Worm (Caenorhabditis elegans) whole organism, L3 larva: ENCODE results near the gene col-91.

Source experiments
- ZK546.5 ChIP-seq: sonication (generic microtip); optimal IDR thresholded peaks from 2 replicates; lab custom pipeline; 2017; ENCODE audit warnings: missing biosample characterization, missing genetic modification characterization
- aly-2 ChIP-seq: fragments of 150-350 bp; optimal IDR thresholded peaks from 2 replicates; lab custom pipeline; 2014; ENCODE audit warnings: missing biosample characterization, missing genetic modification characterization
- ama-1 ChIP-seq: fragments of 150-350 bp; optimal IDR thresholded peaks from 2 replicates; lab custom pipeline; 2018
- ceh-16 ChIP-seq: sonication (generic microtip); optimal IDR thresholded peaks from 2 replicates; lab custom pipeline; 2017; ENCODE audit warnings: missing biosample characterization, missing genetic modification characterization
- ceh-28 ChIP-seq: fragments of 150-350 bp; optimal IDR thresholded peaks from 2 replicates; lab custom pipeline; 2014; ENCODE audit warnings: missing biosample characterization, missing genetic modification reagents, missing genetic modification characterization
- ceh-9 ChIP-seq: sonication (generic microtip); optimal IDR thresholded peaks from 2 replicates; lab custom pipeline; 2018; ENCODE audit warnings: missing biosample characterization, missing genetic modification characterization
- daf-12 ChIP-seq: fragments of 150-350 bp; optimal IDR thresholded peaks from 2 replicates; lab custom pipeline; 2014; ENCODE audit warnings: missing biosample characterization, missing genetic modification reagents, missing genetic modification characterization
- egl-27 ChIP-seq: sonication (generic microtip); optimal IDR thresholded peaks from 4 replicates; lab custom pipeline; 2017; ENCODE audit warnings: missing biosample characterization, missing genetic modification reagents, missing genetic modification characterization
- egl-5 ChIP-seq: fragments of 150-350 bp; optimal IDR thresholded peaks from 2 replicates; lab custom pipeline; 2017; ENCODE audit warnings: missing biosample characterization, missing genetic modification reagents, missing genetic modification characterization, inconsistent platforms
- elt-1 ChIP-seq: fragments of 150-350 bp; optimal IDR thresholded peaks from 2 replicates; lab custom pipeline; 2014; ENCODE audit warnings: missing biosample characterization, missing genetic modification characterization
- elt-2 ChIP-seq: sonication (generic microtip); optimal IDR thresholded peaks from 2 replicates; lab custom pipeline; 2016; ENCODE audit warnings: missing genetic modification reagents, mild to moderate bottlenecking, missing genetic modification characterization, missing compliant biosample characterization
- elt-3 ChIP-seq, 3 experiments: fragments of 150-350 bp in 1 of 3; sonication (generic microtip) in 2 of 3; optimal IDR thresholded peaks; 2 replicates in 2 of 3; 4 replicates in 1 of 3; lab custom pipeline; 2014 to 2017; ENCODE audit warnings: missing biosample characterization in 3 of 3, missing genetic modification characterization in 3 of 3
- fkh-10 ChIP-seq: sonication (generic microtip); optimal IDR thresholded peaks from 2 replicates; lab custom pipeline; 2017; ENCODE audit warnings: missing biosample characterization, missing genetic modification reagents, missing genetic modification characterization
- fkh-2 ChIP-seq: fragments of 150-350 bp; optimal IDR thresholded peaks from 2 replicates; lab custom pipeline; 2014; ENCODE audit warnings: missing biosample characterization, missing genetic modification reagents, missing genetic modification characterization
- fos-1 ChIP-seq: fragments of 150-350 bp; optimal IDR thresholded peaks from 2 replicates; lab custom pipeline; 2014; ENCODE audit warnings: missing biosample characterization, missing genetic modification characterization
- hmg-11 ChIP-seq: sonication (generic microtip); optimal IDR thresholded peaks from 2 replicates; lab custom pipeline; 2016; ENCODE audit warnings: missing genetic modification characterization, missing compliant biosample characterization
- jun-1 ChIP-seq: fragments of 150-350 bp; optimal IDR thresholded peaks from 2 replicates; lab custom pipeline; 2014; ENCODE audit warnings: missing biosample characterization, missing genetic modification reagents, missing genetic modification characterization
- lin-15B ChIP-seq: fragments of 150-350 bp; optimal IDR thresholded peaks from 2 replicates; lab custom pipeline; 2014; ENCODE audit warnings: missing biosample characterization, missing genetic modification characterization
- lin-39 ChIP-seq: fragments of 150-350 bp; optimal IDR thresholded peaks from 2 replicates; lab custom pipeline; 2018; ENCODE audit warnings: missing biosample characterization, missing genetic modification reagents, missing genetic modification characterization
- lsy-12 ChIP-seq: sonication (generic microtip); optimal IDR thresholded peaks from 2 replicates; lab custom pipeline; 2016; ENCODE audit warnings: mild to moderate bottlenecking, missing genetic modification characterization, missing compliant biosample characterization
- mdl-1 ChIP-seq: fragments of 150-350 bp; optimal IDR thresholded peaks from 2 replicates; lab custom pipeline; 2014; ENCODE audit warnings: missing biosample characterization, missing genetic modification characterization
- mml-1 ChIP-seq: fragments of 150-350 bp; sonication (generic microtip); optimal IDR thresholded peaks from 3 replicates; lab custom pipeline; 2014; ENCODE audit warnings: missing biosample characterization, missing genetic modification characterization
- nfya-1 ChIP-seq: sonication (generic microtip); optimal IDR thresholded peaks from 2 replicates; lab custom pipeline; 2017; ENCODE audit warnings: missing genetic modification characterization, mild to moderate bottlenecking, missing compliant biosample characterization, antibody characterized with exemption, moderate library complexity; ENCODE audit not compliant: insufficient read depth
- nhr-12 ChIP-seq: fragments of 150-350 bp; optimal IDR thresholded peaks from 2 replicates; lab custom pipeline; 2014; ENCODE audit warnings: missing biosample characterization, missing genetic modification characterization
- nhr-23 ChIP-seq: fragments of 150-350 bp; optimal IDR thresholded peaks from 2 replicates; lab custom pipeline; 2014; ENCODE audit warnings: missing biosample characterization, missing genetic modification reagents, missing genetic modification characterization
- nhr-237 ChIP-seq: fragments of 150-350 bp; optimal IDR thresholded peaks from 2 replicates; lab custom pipeline; 2014; ENCODE audit warnings: missing biosample characterization, missing genetic modification characterization
- nhr-25 ChIP-seq: sonication (generic microtip); optimal IDR thresholded peaks from 2 replicates; lab custom pipeline; 2017; ENCODE audit warnings: missing biosample characterization, missing genetic modification characterization
- nhr-28 ChIP-seq: fragments of 150-350 bp; optimal IDR thresholded peaks from 2 replicates; lab custom pipeline; 2014; ENCODE audit warnings: missing biosample characterization, missing genetic modification characterization
- nhr-43 ChIP-seq: sonication (generic microtip); optimal IDR thresholded peaks from 2 replicates; lab custom pipeline; 2016; ENCODE audit warnings: mild to moderate bottlenecking, missing genetic modification characterization, missing compliant biosample characterization; ENCODE audit not compliant: poor library complexity, severe bottlenecking
- nhr-67 ChIP-seq: fragments of 150-350 bp; optimal IDR thresholded peaks from 2 replicates; lab custom pipeline; 2014; ENCODE audit warnings: missing biosample characterization, missing genetic modification characterization
- nhr-76 ChIP-seq: fragments of 150-350 bp; sonication (generic microtip); optimal IDR thresholded peaks from 5 replicates; lab custom pipeline; 2014; ENCODE audit warnings: missing biosample characterization, missing genetic modification characterization
- nhr-77 ChIP-seq: fragments of 150-350 bp; optimal IDR thresholded peaks from 2 replicates; lab custom pipeline; 2014; ENCODE audit warnings: missing biosample characterization, missing genetic modification characterization
- pha-4 ChIP-seq: fragments of 150-350 bp; optimal IDR thresholded peaks from 2 replicates; lab custom pipeline; 2014; ENCODE audit warnings: missing biosample characterization, missing genetic modification reagents, missing genetic modification characterization
- pqm-1 ChIP-seq: fragments of 150-350 bp; optimal IDR thresholded peaks from 2 replicates; lab custom pipeline; 2017; ENCODE audit warnings: missing biosample characterization, missing genetic modification characterization, inconsistent platforms
- sea-2 ChIP-seq: fragments of 150-350 bp; sonication (generic microtip); optimal IDR thresholded peaks from 4 replicates; lab custom pipeline; 2014; ENCODE audit warnings: missing biosample characterization, missing genetic modification reagents, missing genetic modification characterization
- skn-1 ChIP-seq: fragments of 150-350 bp; optimal IDR thresholded peaks from 2 replicates; lab custom pipeline; 2014; ENCODE audit warnings: missing biosample characterization, missing genetic modification characterization
- snpc-4 ChIP-seq: fragments of 150-350 bp; optimal IDR thresholded peaks from 2 replicates; lab custom pipeline; 2014; ENCODE audit warnings: missing biosample characterization, missing genetic modification characterization
- tbx-2 ChIP-seq: sonication (generic microtip); optimal IDR thresholded peaks from 2 replicates; lab custom pipeline; 2016; ENCODE audit warnings: mild to moderate bottlenecking, missing genetic modification characterization, missing compliant biosample characterization
- unc-39 ChIP-seq: sonication (generic microtip); optimal IDR thresholded peaks from 4 replicates; lab custom pipeline; 2017; ENCODE audit warnings: missing biosample characterization, missing genetic modification characterization
- unc-62 ChIP-seq: fragments of 150-350 bp; sonication (generic microtip); optimal IDR thresholded peaks from 4 replicates; lab custom pipeline; 2014; ENCODE audit warnings: missing biosample characterization, missing genetic modification reagents, missing genetic modification characterization
- zag-1 ChIP-seq: fragments of 150-350 bp; optimal IDR thresholded peaks from 2 replicates; lab custom pipeline; 2014; ENCODE audit warnings: missing biosample characterization, missing genetic modification characterization
- ztf-11 ChIP-seq: fragments of 150-350 bp; optimal IDR thresholded peaks from 2 replicates; lab custom pipeline; 2014; ENCODE audit warnings: missing biosample characterization, missing genetic modification characterization
- ztf-4 ChIP-seq: fragments of 150-350 bp; optimal IDR thresholded peaks from 2 replicates; lab custom pipeline; 2014; ENCODE audit warnings: missing biosample characterization, missing genetic modification characterization

col-91 gene

ce11 chrIII:8268296-8268695 is 4.8 kb upstream of the col-91 start, which contains the start of the genes F09G8.7 and crn-7:
TSS of gene F09G8.7 (minus strand) at chrIII:8268355.
TSS of gene crn-7 (plus strand) at chrIII:8268531.
- TF ChIP-seq ztf-4, result no peak
- TF ChIP-seq nhr-43 (tag; lab: Kevin White, UChicago), result no peak
- no peak for TF ChIP-seq nhr-67 (tag; lab: Kevin White, UChicago)
- TF ChIP-seq tbx-2 (tag; lab: Kevin White, UChicago), result no peak
- TF ChIP-seq snpc-4 (tag; lab: Kevin White, UChicago), result peak; percentile 26
- no peak for TF ChIP-seq nhr-28
- no peak for TF ChIP-seq skn-1 (tag; lab: Kevin White, UChicago)
- no peak for TF ChIP-seq lsy-12 (tag; lab: Kevin White, UChicago)
- no peak for TF ChIP-seq mml-1 (tag; lab: Kevin White, UChicago)
- peak; percentile 42 for TF ChIP-seq nhr-23 (tag; lab: Kevin White, UChicago)
- no peak for TF ChIP-seq mdl-1 (tag; lab: Kevin White, UChicago)
- TF ChIP-seq fkh-10 (GFP tag; lab: Kevin White, UChicago), result no peak
- no peak for TF ChIP-seq ceh-9
- TF ChIP-seq nfya-1, result peak; percentile 51
- TF ChIP-seq daf-12 (tag; lab: Kevin White, UChicago), result no peak
- peak; percentile 9 for TF ChIP-seq nhr-25 (tag; lab: Kevin White, UChicago)
- no peak for TF ChIP-seq elt-3 (tag; optimal IDR thresholded peaks at IDR 0.05; lab: Kevin White, UChicago)
- TF ChIP-seq elt-1 (tag; lab: Kevin White, UChicago), result no peak
- TF ChIP-seq aly-2 (tag; lab: Kevin White, UChicago), result no peak
- TF ChIP-seq zag-1 (tag; lab: Kevin White, UChicago), result no peak
- no peak for TF ChIP-seq ceh-28 (tag; lab: Kevin White, UChicago)
- TF ChIP-seq fkh-2 (tag; lab: Kevin White, UChicago), result no peak
- TF ChIP-seq elt-2, result no peak
- no peak for TF ChIP-seq pqm-1 (tag; lab: Kevin White, UChicago)
- no peak for TF ChIP-seq ceh-16 (tag; lab: Kevin White, UChicago)
- TF ChIP-seq nhr-77, result no peak
- no peak for TF ChIP-seq egl-5
- TF ChIP-seq nhr-76 (tag; lab: Kevin White, UChicago), result no peak
- TF ChIP-seq nhr-12 (tag; lab: Kevin White, UChicago), result no peak
- TF ChIP-seq ztf-11 (tag; lab: Kevin White, UChicago), result no peak
- TF ChIP-seq unc-62 (GFP tag; lab: Kevin White, UChicago), result no peak
- TF ChIP-seq nhr-237 (tag; lab: Kevin White, UChicago), result no peak
- TF ChIP-seq egl-27 (tag; lab: Kevin White, UChicago), result no peak
- peak; percentile 61 for TF ChIP-seq pha-4 (tag; lab: Kevin White, UChicago)
- TF ChIP-seq ama-1 (lab: Kevin White, UChicago), result no peak
- peak; percentile 71 for TF ChIP-seq lin-15B (tag; lab: Kevin White, UChicago)
- TF ChIP-seq sea-2 (GFP tag; lab: Kevin White, UChicago), result no peak
- TF ChIP-seq jun-1 (tag; lab: Kevin White, UChicago), result no peak
- TF ChIP-seq lin-39 (tag; lab: Kevin White, UChicago), result no peak
- TF ChIP-seq fos-1 (tag; lab: Kevin White, UChicago), result no peak
- TF ChIP-seq hmg-11 (tag; lab: Kevin White, UChicago), result no peak
- TF ChIP-seq ZK546.5 (tag; lab: Kevin White, UChicago), result no peak
- TF ChIP-seq unc-39 (tag; lab: Kevin White, UChicago), result no peak

ce11 chrIII:8265753-8266152 is 2.3 kb upstream of the col-91 start, which contains the start of gene mrps-9:
TSS of gene mrps-9 (plus strand) at chrIII:8266062.
- TF ChIP-seq ZK546.5 (tag; lab: Kevin White, UChicago) (no peak), lin-15B (tag; lab: Kevin White, UChicago) (peak; percentile 51), nfya-1 (peak; percentile 3), lin-39 (tag; lab: Kevin White, UChicago) (no peak), ama-1 (lab: Kevin White, UChicago) (no peak), nhr-237 (tag; lab: Kevin White, UChicago) (no peak)
- TF ChIP-seq, all 47 proteins: peak for 2
